ENCODE assay signal across 3 worm cellular contexts in the genomic region with DNA sequence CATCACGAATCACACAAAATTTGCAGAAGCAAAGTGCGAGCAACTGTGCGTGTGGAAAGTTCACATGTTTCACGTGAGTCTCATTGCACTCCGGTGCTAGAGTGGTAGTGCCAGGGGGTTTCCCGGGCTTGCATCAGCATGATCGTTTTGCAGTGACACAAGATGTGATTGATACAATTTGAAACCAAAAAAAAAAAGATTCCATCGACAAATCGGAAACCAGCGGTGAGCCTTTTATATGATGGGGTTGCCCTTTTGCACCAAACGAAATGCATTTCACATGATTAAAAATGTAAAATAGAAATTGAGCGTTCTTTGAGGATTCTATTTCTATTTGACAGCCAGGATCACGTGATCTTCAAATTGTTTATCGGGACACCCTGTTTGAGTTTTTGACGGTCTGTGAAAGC.
TF ChIP-seq lines count a peak whose summit lies in the region.

No protein-coding gene starts in this region.

TF ChIP-seq in whole organism, L1 larva, 84 proteins besides CTCF, POLR2A, EP300 and RAD21 (continued from another document):
- peak; percentile 79 for TF ChIP-seq nhr-85 (tag; lab: Kevin White, UChicago)
- no peak for TF ChIP-seq sox-4 (tag; optimal IDR thresholded peaks at IDR 0.05; lab: Kevin White, UChicago)
- TF ChIP-seq nhr-20 (tag; optimal IDR thresholded peaks at IDR 0.05; lab: Kevin White, UChicago), result peak; percentile 77
- no peak for TF ChIP-seq nhr-11 (tag; optimal IDR thresholded peaks at IDR 0.05; lab: Kevin White, UChicago)
- no peak for TF ChIP-seq sup-37 (GFP tag; optimal IDR thresholded peaks at IDR 0.05; lab: Kevin White, UChicago)
- TF ChIP-seq ceh-88 (GFP tag; IDR thresholded peaks at IDR 0.05; lab: Robert Waterston, UW), result no peak
- TF ChIP-seq mdl-1 (tag; optimal IDR thresholded peaks at IDR 0.05; lab: Kevin White, UChicago), result peak in 1 of 2 experiments; percentile 64
- TF ChIP-seq tbx-2 (tag; optimal IDR thresholded peaks at IDR 0.05; lab: Kevin White, UChicago), result peak; percentile 48
- TF ChIP-seq lin-35 (GFP tag; optimal IDR thresholded peaks at IDR 0.05; lab: Kevin White, UChicago), result peak in 1 of 2 experiments; percentile 60
- peak; percentile 45 for TF ChIP-seq elt-2 (tag; optimal IDR thresholded peaks at IDR 0.05; lab: Kevin White, UChicago)
- no peak for TF ChIP-seq snpc-4 (tag; optimal IDR thresholded peaks at IDR 0.05; lab: Kevin White, UChicago)
- TF ChIP-seq snu-23 (GFP tag; optimal IDR thresholded peaks at IDR 0.05; lab: Kevin White, UChicago), result peak; percentile 60
- peak; percentile 29 for TF ChIP-seq blmp-1 (tag; optimal IDR thresholded peaks at IDR 0.05; lab: Kevin White, UChicago)
- TF ChIP-seq mep-1 (tag; optimal IDR thresholded peaks at IDR 0.05; lab: Kevin White, UChicago), result peak; percentile 30
- no peak for TF ChIP-seq dpl-1 (GFP tag; optimal IDR thresholded peaks at IDR 0.05; lab: Kevin White, UChicago)

TF ChIP-seq in whole organism, L4 larva, 104 proteins besides CTCF, POLR2A, EP300 and RAD21 (continued from another document):
- TF ChIP-seq saeg-2 (GFP tag; IDR thresholded peaks at IDR 0.05; lab: Robert Waterston, UW), result 0 out of 2 replicates have a peak, but pooled peaks have one; percentile 66
- no peak for TF ChIP-seq lim-7 (GFP tag; IDR thresholded peaks at IDR 0.05; lab: Robert Waterston, UW)
- peak in 1 of 2 experiments; percentile 60 for TF ChIP-seq daf-16 (GFP tag; optimal IDR thresholded peaks at IDR 0.05; lab: Kevin White, UChicago)
- peak; percentile 79 for TF ChIP-seq daf-16 (tag; optimal IDR thresholded peaks at IDR 0.05; lab: Kevin White, UChicago)
- peak; percentile 91 for TF ChIP-seq hlh-11 (tag; optimal IDR thresholded peaks at IDR 0.05; lab: Kevin White, UChicago)
- TF ChIP-seq gei-8 (GFP tag; optimal IDR thresholded peaks at IDR 0.05; lab: Kevin White, UChicago), result peak; percentile 68
- TF ChIP-seq F49E8.2 (tag; optimal IDR thresholded peaks at IDR 0.05; lab: Kevin White, UChicago; ENCODE audit: borderline replicate concordance), result no peak
- peak in 1 of 2 experiments; percentile 69 for TF ChIP-seq hif-1 (tag; optimal IDR thresholded peaks at IDR 0.05; lab: Kevin White, UChicago)
- TF ChIP-seq mxl-2 (GFP tag; conservative IDR thresholded peaks at IDR 0.05; lab: Robert Waterston, UW), result peak; percentile 88
- peak; percentile 35 for TF ChIP-seq nhr-11 (tag; optimal IDR thresholded peaks at IDR 0.05; lab: Kevin White, UChicago)
- TF ChIP-seq ceh-62 (tag; optimal IDR thresholded peaks at IDR 0.05; lab: Kevin White, UChicago), result no peak
- peak; percentile 17 for TF ChIP-seq mep-1 (tag; optimal IDR thresholded peaks at IDR 0.05; lab: Kevin White, UChicago)
- 0 out of 2 replicates have a peak, but pooled peaks have one; percentile 15 for TF ChIP-seq php-3 (GFP tag; IDR thresholded peaks at IDR 0.05; lab: Robert Waterston, UW)
- TF ChIP-seq pha-4 (GFP tag; IDR thresholded peaks at IDR 0.05; lab: Robert Waterston, UW), result 0 out of 2 replicates have a peak, but pooled peaks have one; percentile 31
- TF ChIP-seq pha-4 (tag; optimal IDR thresholded peaks at IDR 0.05; lab: Kevin White, UChicago), result no peak
- no peak for TF ChIP-seq lir-3 (tag; optimal IDR thresholded peaks at IDR 0.05; lab: Kevin White, UChicago)
- TF ChIP-seq nhr-41 (GFP tag; IDR thresholded peaks at IDR 0.05; lab: Robert Waterston, UW), result no peak

TF ChIP-seq in whole organism, young adult, 124 proteins besides CTCF, POLR2A, EP300 and RAD21 (continued from another document):
- TF ChIP-seq pbrm-1 (GFP tag; IDR thresholded peaks at IDR 0.05; lab: Robert Waterston, UW), result 0 out of 2 replicates have a peak, but pooled peaks have one; percentile 25
- TF ChIP-seq ceh-58 (GFP tag; IDR thresholded peaks at IDR 0.05; lab: Robert Waterston, UW), result no peak
TF ChIP-seq in whole organism, young adult: peak in this region for 15.
